Fruit fly (Drosophila melanogaster) whole organism, embryonic: ENCODE measurements around the gene Creld.

Source experiments
- Atf-2 ChIP-seq: fragments of 200-800 bp; sonication (Bioruptor generic); optimal IDR thresholded peaks from 2 replicates; lab custom pipeline; 2016; ENCODE audit warnings: missing biosample characterization, missing genetic modification characterization
- B-H2 ChIP-seq: fragments of 200-800 bp; sonication (Bioruptor generic); optimal IDR thresholded peaks from 2 replicates; lab custom pipeline; 2018; ENCODE audit warnings: missing biosample characterization, mild to moderate bottlenecking, missing genetic modification characterization
- BEAF-32 ChIP-seq: fragments of 200-800 bp; sonication (Bioruptor generic); optimal IDR thresholded peaks from 3 replicates; lab custom pipeline; 2017; ENCODE audit warnings: missing biosample characterization, missing genetic modification characterization, mild to moderate bottlenecking, moderate library complexity, missing genetic modification reagents
- Bgb ChIP-seq: fragments of 200-800 bp; sonication (Bioruptor generic); IDR thresholded peaks from 2 replicates; pipeline ENCODE4 v1.3.6; 2022; ENCODE audit warnings: missing biosample characterization, missing genetic modification characterization; ENCODE audit not compliant: partially characterized antibody
- CG12391 ChIP-seq: fragments of 200-800 bp; sonication (Bioruptor generic); optimal IDR thresholded peaks from 3 replicates; lab custom pipeline; 2018; ENCODE audit warnings: missing biosample characterization, mild to moderate bottlenecking, missing genetic modification characterization, moderate library complexity
- CG13287 ChIP-seq: fragments of 200-800 bp; sonication (Bioruptor generic); IDR thresholded peaks from 2 replicates; pipeline ENCODE4 v1.3.6; 2022; ENCODE audit warnings: missing biosample characterization, missing genetic modification characterization; ENCODE audit not compliant: partially characterized antibody
- CG14860 ChIP-seq: fragments of 200-800 bp; sonication (Bioruptor generic); IDR thresholded peaks from 3 replicates; pipeline ENCODE4 v1.3.6; 2022; ENCODE audit warnings: missing biosample characterization, missing genetic modification characterization; ENCODE audit not compliant: partially characterized antibody
- CG16863 ChIP-seq: fragments of 200-800 bp; sonication (Bioruptor generic); optimal IDR thresholded peaks from 3 replicates; lab custom pipeline; 2016; ENCODE audit warnings: missing biosample characterization, missing genetic modification characterization
- CG18764 ChIP-seq: fragments of 200-800 bp; sonication (Bioruptor generic); optimal IDR thresholded peaks from 3 replicates; lab custom pipeline; 2016; ENCODE audit warnings: missing biosample characterization, missing genetic modification characterization
- CG2116 ChIP-seq: fragments of 200-800 bp; sonication (Bioruptor generic); optimal IDR thresholded peaks from 3 replicates; lab custom pipeline; 2018; ENCODE audit warnings: missing biosample characterization, mild to moderate bottlenecking, missing genetic modification characterization
- CG2120 ChIP-seq: fragments of 200-800 bp; sonication (Bioruptor generic); optimal IDR thresholded peaks from 3 replicates; lab custom pipeline; 2016; ENCODE audit warnings: missing biosample characterization, missing genetic modification characterization
- CG2202 ChIP-seq: fragments of 200-800 bp; sonication (Bioruptor generic); optimal IDR thresholded peaks from 2 replicates; lab custom pipeline; 2018; ENCODE audit warnings: missing biosample characterization, mild to moderate bottlenecking, missing genetic modification characterization
- CG32767 ChIP-seq: fragments of 200-800 bp; sonication (Bioruptor generic); IDR thresholded peaks from 2 replicates; pipeline ENCODE4 v1.3.6; 2022; ENCODE audit warnings: missing biosample characterization, missing genetic modification characterization
- CG4617 ChIP-seq: fragments of 200-800 bp; sonication (Bioruptor generic); optimal IDR thresholded peaks from 3 replicates; lab custom pipeline; 2016; ENCODE audit warnings: missing biosample characterization, missing genetic modification characterization, borderline replicate concordance
- CG4854 ChIP-seq: fragments of 200-800 bp; sonication (Bioruptor generic); optimal IDR thresholded peaks from 2 replicates; lab custom pipeline; 2016; ENCODE audit warnings: missing biosample characterization, missing genetic modification characterization, inconsistent platforms
- CG6654 ChIP-seq: fragments of 200-800 bp; sonication (Bioruptor generic); optimal IDR thresholded peaks from 2 replicates; lab custom pipeline; 2017; ENCODE audit warnings: missing biosample characterization, mild to moderate bottlenecking, missing genetic modification characterization
- CG7987 ChIP-seq: fragments of 200-800 bp; sonication (Bioruptor generic); optimal IDR thresholded peaks from 2 replicates; lab custom pipeline; 2018; ENCODE audit warnings: missing biosample characterization, mild to moderate bottlenecking, missing genetic modification characterization, moderate library complexity
- CG9437 ChIP-seq: fragments of 200-800 bp; sonication (Bioruptor generic); optimal IDR thresholded peaks from 2 replicates; lab custom pipeline; 2018; ENCODE audit warnings: missing biosample characterization, mild to moderate bottlenecking, missing genetic modification characterization
- CTCF ChIP-seq: fragments of 200-800 bp; sonication (Bioruptor generic); optimal IDR thresholded peaks from 2 replicates; lab custom pipeline; 2017; ENCODE audit warnings: missing biosample characterization, mild to moderate bottlenecking, missing genetic modification characterization, moderate library complexity
- Dbx ChIP-seq: fragments of 200-800 bp; sonication (Bioruptor generic); IDR thresholded peaks from 3 replicates; pipeline ENCODE4 v1.3.6; 2022; ENCODE audit warnings: missing biosample characterization, missing genetic modification characterization
- Dfd ChIP-seq, 2 experiments: fragments of >200 bp; optimal IDR thresholded peaks; 2 replicates each; lab custom pipeline; 2017; ENCODE audit warnings: missing biosample characterization in 2 of 2, missing genetic modification characterization in 2 of 2
- Dip3 ChIP-seq: fragments of 200-800 bp; sonication (Bioruptor generic); optimal IDR thresholded peaks from 3 replicates; lab custom pipeline; 2016; ENCODE audit warnings: missing biosample characterization, missing genetic modification characterization
- Dll ChIP-seq: fragments of 200-800 bp; sonication (Bioruptor generic); IDR thresholded peaks from 4 replicates; pipeline ENCODE4 v1.3.6; 2022; ENCODE audit warnings: missing biosample characterization, missing genetic modification characterization; ENCODE audit not compliant: partially characterized antibody
- Ets65A ChIP-seq: fragments of 200-800 bp; sonication (Bioruptor generic); peaks from one replicate; lab custom pipeline; 2016; ENCODE audit warnings: missing biosample characterization, missing genetic modification characterization
- Ets97D ChIP-seq: fragments of 200-800 bp; sonication (Bioruptor generic); optimal IDR thresholded peaks from 3 replicates; lab custom pipeline; 2016; ENCODE audit warnings: missing biosample characterization, missing genetic modification characterization
- Fer2 ChIP-seq: fragments of 200-800 bp; sonication (Bioruptor generic); optimal IDR thresholded peaks from 2 replicates; lab custom pipeline; 2018; ENCODE audit warnings: missing biosample characterization, mild to moderate bottlenecking, missing genetic modification characterization, moderate library complexity
- HLHmδ ChIP-seq: fragments of 200-800 bp; sonication (Bioruptor generic); optimal IDR thresholded peaks from 2 replicates; lab custom pipeline; 2018; ENCODE audit warnings: missing biosample characterization, mild to moderate bottlenecking, missing genetic modification characterization, moderate library complexity
- MESR4 ChIP-seq: fragments of 200-800 bp; sonication (Bioruptor generic); optimal IDR thresholded peaks from 2 replicates; lab custom pipeline; 2018; ENCODE audit warnings: missing biosample characterization, mild to moderate bottlenecking, missing genetic modification characterization, moderate library complexity
- Neu2 ChIP-seq: fragments of 200-800 bp; sonication (Bioruptor generic); optimal IDR thresholded peaks from 3 replicates; lab custom pipeline; 2016; ENCODE audit warnings: missing biosample characterization, missing genetic modification characterization, borderline replicate concordance
- Pdp1 ChIP-seq, 2 experiments: fragments of 200-800 bp; sonication (Bioruptor generic); optimal IDR thresholded peaks; 3 replicates each; lab custom pipeline; 2016; ENCODE audit warnings: missing biosample characterization in 2 of 2, missing genetic modification characterization in 2 of 2, mild to moderate bottlenecking in 1 of 2, moderate library complexity in 1 of 2
- Sin3A ChIP-seq: fragments of >200 bp; optimal IDR thresholded peaks from 2 replicates; lab custom pipeline; 2018
- Sry-δ ChIP-seq: fragments of 200-800 bp; sonication (Bioruptor generic); optimal IDR thresholded peaks from 2 replicates; lab custom pipeline; 2016; ENCODE audit warnings: missing biosample characterization, missing genetic modification characterization
- abd-A ChIP-seq: fragments of 200-800 bp; sonication (Bioruptor generic); optimal IDR thresholded peaks from 3 replicates; lab custom pipeline; 2019; ENCODE audit warnings: missing biosample characterization, mild to moderate bottlenecking, missing genetic modification characterization, moderate library complexity
- amos ChIP-seq: fragments of 200-800 bp; sonication (Bioruptor generic); IDR thresholded peaks from 2 replicates; pipeline ENCODE4 v1.3.6; 2022; ENCODE audit warnings: missing biosample characterization, missing genetic modification characterization; ENCODE audit not compliant: partially characterized antibody
- gfzf ChIP-seq: fragments of 200-800 bp; sonication (Bioruptor generic); optimal IDR thresholded peaks from 2 replicates; lab custom pipeline; 2016; ENCODE audit warnings: missing biosample characterization, mild to moderate bottlenecking, missing genetic modification characterization, moderate library complexity
- gt ChIP-seq: fragments of 200-800 bp; sonication (Bioruptor generic); IDR thresholded peaks from 2 replicates; pipeline ENCODE4 v1.3.6; 2022; ENCODE audit warnings: missing biosample characterization, missing genetic modification characterization
- inv ChIP-seq: fragments of 200-800 bp; sonication (Bioruptor generic); IDR thresholded peaks from 2 replicates; pipeline ENCODE4 v1.3.6; 2022; ENCODE audit warnings: missing biosample characterization, missing genetic modification characterization; ENCODE audit not compliant: partially characterized antibody
- kay ChIP-seq: fragments of 200-800 bp; sonication (Bioruptor generic); optimal IDR thresholded peaks from 2 replicates; lab custom pipeline; 2016; ENCODE audit warnings: missing biosample characterization, missing genetic modification characterization
- knrl ChIP-seq: fragments of 200-800 bp; sonication (Bioruptor generic); IDR thresholded peaks from 3 replicates; pipeline ENCODE4 v1.3.6; 2022; ENCODE audit warnings: missing biosample characterization, missing genetic modification characterization; ENCODE audit not compliant: partially characterized antibody
- lbe ChIP-seq: fragments of 200-800 bp; sonication (Bioruptor generic); optimal IDR thresholded peaks from 2 replicates; lab custom pipeline; 2016; ENCODE audit warnings: missing biosample characterization, mild to moderate bottlenecking, missing genetic modification characterization
- sens ChIP-seq: fragments of 200-800 bp; sonication (Bioruptor generic); peaks from one replicate; lab custom pipeline; 2016; ENCODE audit warnings: missing biosample characterization, missing genetic modification characterization
- sima ChIP-seq: fragments of 200-800 bp; sonication (Bioruptor generic); optimal IDR thresholded peaks from 2 replicates; lab custom pipeline; 2016; ENCODE audit warnings: missing biosample characterization, missing genetic modification characterization
- sna ChIP-seq: fragments of 200-800 bp; sonication (Bioruptor generic); IDR thresholded peaks from 2 replicates; pipeline ENCODE4 v1.3.6; 2022; ENCODE audit warnings: missing biosample characterization, missing genetic modification characterization; ENCODE audit not compliant: partially characterized antibody
- sob ChIP-seq: fragments of 200-800 bp; sonication (Bioruptor generic); IDR thresholded peaks from 2 replicates; pipeline ENCODE4 v1.3.6; 2022; ENCODE audit warnings: missing biosample characterization, missing genetic modification characterization
- stwl ChIP-seq: fragments of 200-800 bp; sonication (Bioruptor generic); optimal IDR thresholded peaks from 3 replicates; lab custom pipeline; 2018; ENCODE audit warnings: missing biosample characterization, mild to moderate bottlenecking, missing genetic modification characterization, moderate library complexity
- tio ChIP-seq: fragments of 200-800 bp; sonication (Bioruptor generic); optimal IDR thresholded peaks from 2 replicates; lab custom pipeline; 2017; ENCODE audit warnings: missing biosample characterization, missing genetic modification characterization, inconsistent platforms
- trem ChIP-seq: fragments of 200-800 bp; optimal IDR thresholded peaks from 3 replicates; lab custom pipeline; 2019; ENCODE audit warnings: missing biosample characterization, mild to moderate bottlenecking, missing genetic modification characterization, moderate library complexity
- tx ChIP-seq: fragments of 200-800 bp; sonication (Bioruptor generic); optimal IDR thresholded peaks from 2 replicates; lab custom pipeline; 2016; ENCODE audit warnings: missing biosample characterization, missing genetic modification characterization
- vfl ChIP-seq: fragments of 200-800 bp; sonication (Bioruptor generic); optimal IDR thresholded peaks from 2 replicates; lab custom pipeline; 2016; ENCODE audit warnings: missing biosample characterization, missing genetic modification characterization
- vnd ChIP-seq: fragments of 200-800 bp; sonication (Bioruptor generic); IDR thresholded peaks from 3 replicates; pipeline ENCODE4 v1.3.6; 2022; ENCODE audit warnings: missing biosample characterization, missing genetic modification characterization; ENCODE audit not compliant: partially characterized antibody

Gene Creld

DNA sequence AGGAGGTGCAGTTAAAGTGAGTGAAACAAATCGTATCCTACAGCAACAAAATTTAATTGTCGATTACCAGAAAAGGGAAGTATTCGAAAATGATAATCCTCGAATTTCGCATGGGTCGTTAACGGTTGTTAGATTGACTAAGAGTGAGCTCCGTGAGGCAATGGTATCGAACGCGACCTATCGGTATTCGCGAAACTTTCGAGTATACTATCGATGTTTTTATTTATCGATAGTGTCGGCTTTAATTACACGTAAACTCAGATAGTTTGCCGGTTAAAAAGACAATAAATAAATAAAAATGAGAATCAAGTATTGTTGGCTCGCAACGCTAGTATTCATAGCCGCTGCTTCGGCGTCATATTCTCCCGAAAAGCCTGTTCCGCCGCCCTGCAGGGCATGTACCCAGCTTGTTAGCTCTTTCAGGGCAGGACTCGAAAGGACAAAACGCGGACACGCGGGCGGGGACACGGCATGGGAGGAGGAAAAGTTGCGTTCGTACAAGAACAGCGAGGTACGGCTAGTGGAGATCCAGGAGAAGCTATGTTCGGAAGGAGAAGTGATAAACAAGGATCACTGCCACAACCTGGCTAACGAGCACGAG lies at the start of gene Creld (continued):
- TF ChIP-seq tio (GFP tag; lab: Kevin White, UChicago) (no peak), CG13287 (GFP tag; lab: Robert Waterston, UW) (peak; percentile 100), Sry-δ (GFP tag; lab: Kevin White, UChicago) (peak; percentile 94), CG14860 (GFP tag; lab: Robert Waterston, UW) (peak; percentile 100), lbe (peak; percentile 61), sob (GFP tag; lab: Robert Waterston, UW) (peak; percentile 51; the same call in 1 of the 2 replicates), abd-A (tag; lab: Kevin White, UChicago) (no peak), CG18764 (no peak), CG9437 (GFP tag; lab: Kevin White, UChicago) (peak; percentile 89), stwl (tag; lab: Kevin White, UChicago) (peak; percentile 85), gfzf (peak; percentile 41), CG12391 (no peak), CG2120 (peak; percentile 9), CG32767 (GFP tag; lab: Robert Waterston, UW) (no peak), CG6654 (no peak), Pdp1 (GFP tag; optimal IDR thresholded peaks at IDR 0.05; lab: Kevin White, UChicago) (peak in 1 of 2 experiments; percentile 34), inv (GFP tag; lab: Robert Waterston, UW) (peak; percentile 99), Dll (peak; percentile 100), sna (peak; percentile 100), Neu2 (GFP tag; lab: Kevin White, UChicago) (no peak), Dfd (GFP tag; optimal IDR thresholded peaks at IDR 0.05; lab: Kevin White, UChicago) (no peak), BEAF-32 (peak; percentile 99), Sin3A (lab: Kevin White, UChicago) (peak; percentile 60), CG16863 (GFP tag; lab: Kevin White, UChicago) (no peak), vfl (GFP tag; lab: Kevin White, UChicago) (peak; percentile 23), vnd (peak; percentile 100), CG7987 (GFP tag; lab: Kevin White, UChicago) (peak; percentile 16), Dip3 (GFP tag; lab: Kevin White, UChicago) (no peak), sima (no peak), Fer2 (tag; lab: Kevin White, UChicago) (no peak), knrl (GFP tag; lab: Robert Waterston, UW) (peak; percentile 100), CG4854 (GFP tag; lab: Kevin White, UChicago) (peak; percentile 29), tx (GFP tag; lab: Kevin White, UChicago) (no peak), sens (GFP tag; lab: Kevin White, UChicago) (peak; percentile 65), Atf-2 (GFP tag; lab: Kevin White, UChicago) (peak; percentile 0), gt (GFP tag; lab: Robert Waterston, UW) (no peak), CG2202 (tag; lab: Kevin White, UChicago) (no peak), trem (tag; lab: Kevin White, UChicago) (peak; percentile 58), kay (GFP tag; lab: Kevin White, UChicago) (peak; percentile 11), amos (GFP tag; lab: Robert Waterston, UW) (peak; percentile 100), Ets65A (peak; percentile 63), Dbx (GFP tag; lab: Robert Waterston, UW) (peak; percentile 51; the same call in 1 of the 3 replicates), HLHmδ (GFP tag; lab: Kevin White, UChicago) (no peak), CG2116 (peak; percentile 82), CG4617 (peak; percentile 54), B-H2 (GFP tag; lab: Kevin White, UChicago) (peak; percentile 36), MESR4 (peak; percentile 42), CTCF (GFP tag; lab: Kevin White, UChicago) (peak; percentile 40), Ets97D (peak; percentile 75), Bgb (peak; percentile 100)
